Fruit fly (Drosophila melanogaster) whole organism, embryonic: ENCODE data around the gene Nup160.

Experiments
- ATbp ChIP-seq: fragments of 200-800 bp; sonication (Bioruptor generic); optimal IDR thresholded peaks from 2 replicates; lab custom pipeline; 2017; ENCODE audit warnings: missing biosample characterization, mild to moderate bottlenecking, missing genetic modification characterization, missing genetic modification reagents
- CG1647 ChIP-seq: fragments of 200-800 bp; sonication (Bioruptor generic); optimal IDR thresholded peaks from 3 replicates; lab custom pipeline; 2016; ENCODE audit warnings: missing biosample characterization, missing genetic modification characterization
- CG33213 ChIP-seq: fragments of 200-800 bp; sonication (Bioruptor generic); optimal IDR thresholded peaks from 3 replicates; lab custom pipeline; 2016; ENCODE audit warnings: missing biosample characterization, missing genetic modification characterization
- CG4328 ChIP-seq: fragments of 200-800 bp; sonication (Bioruptor generic); optimal IDR thresholded peaks from 3 replicates; lab custom pipeline; 2017; ENCODE audit warnings: missing biosample characterization, missing genetic modification reagents, missing genetic modification characterization
- Max ChIP-seq: fragments of 200-800 bp; sonication (Bioruptor generic); optimal IDR thresholded peaks from 2 replicates; lab custom pipeline; 2016; ENCODE audit warnings: missing biosample characterization, mild to moderate bottlenecking, missing genetic modification characterization
- Sry-δ ChIP-seq: fragments of 200-800 bp; sonication (Bioruptor generic); optimal IDR thresholded peaks from 2 replicates; lab custom pipeline; 2016; ENCODE audit warnings: missing biosample characterization, missing genetic modification characterization
- danr ChIP-seq: fragments of 200-800 bp; sonication (Bioruptor generic); IDR thresholded peaks from 2 replicates; pipeline ENCODE4 v1.3.6; 2022; ENCODE audit warnings: missing biosample characterization, missing genetic modification characterization
- hkb ChIP-seq, 2 experiments: fragments of 200-800 bp in 1 of 2; fragments of >200 bp in 1 of 2; sonication (Bioruptor generic) in 1 of 2; IDR thresholded peaks in 1 of 2; optimal IDR thresholded peaks in 1 of 2; 2 replicates each; pipeline versions ENCODE4 v1.3.6 to Lab custom; 2017 to 2022; ENCODE audit warnings: missing biosample characterization in 1 of 2, missing genetic modification characterization in 1 of 2
- ttk ChIP-seq: fragments of 200-800 bp; sonication (Bioruptor generic); IDR thresholded peaks from 2 replicates; pipeline ENCODE4 v2.1.2; 2022; ENCODE audit warnings: missing biosample characterization, missing genetic modification characterization
- usp ChIP-seq: fragments of >200 bp; optimal IDR thresholded peaks from 2 replicates; lab custom pipeline; 2017; ENCODE audit warnings: missing biosample characterization, missing genetic modification characterization

DNA sequence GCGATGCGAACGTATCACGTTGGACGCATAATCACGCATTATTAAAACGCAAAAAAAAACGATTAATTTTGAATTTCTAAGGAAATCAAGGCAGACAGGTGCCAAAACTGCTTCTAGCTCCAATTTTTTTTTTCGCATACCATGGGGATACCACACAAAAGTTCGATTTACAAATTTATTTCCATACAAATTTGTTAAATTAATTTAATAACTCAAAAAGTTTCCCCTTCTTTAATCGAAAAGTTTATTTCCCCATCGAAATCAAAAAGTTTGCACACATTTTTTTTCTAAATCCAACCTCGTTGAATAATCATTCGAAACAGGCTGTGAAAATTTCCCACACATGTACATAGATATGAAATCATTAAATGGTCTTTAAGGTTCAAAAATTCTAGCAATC lies 21.7 kb downstream of the Nup160 start, which contains the start of gene CG31867:
- no peak for TF ChIP-seq Max (GFP tag; lab: Kevin White, UChicago)
- no peak for TF ChIP-seq ATbp (GFP tag; lab: Kevin White, UChicago)
- no peak for TF ChIP-seq CG1647 (GFP tag; lab: Kevin White, UChicago)
- no peak for TF ChIP-seq CG33213
- no peak for TF ChIP-seq danr (GFP tag; lab: Robert Waterston, UW)
- TF ChIP-seq usp (GFP tag; lab: Kevin White, UChicago) = no peak
- no peak for TF ChIP-seq Sry-δ
- TF ChIP-seq ttk = no peak
- TF ChIP-seq CG4328 = no peak
- no peak for TF ChIP-seq hkb (optimal IDR thresholded peaks at IDR 0.05; lab: Kevin White, UChicago)
- no peak for TF ChIP-seq hkb (GFP tag; IDR thresholded peaks at IDR 0.05; lab: Robert Waterston, UW)
